Worm (Caenorhabditis elegans) whole organism, late embryonic: Measurements from ENCODE around the gene D1054.5.

Experiments used
- K02D7.2 ChIP-seq: sonication (generic microtip); optimal IDR thresholded peaks from 2 replicates; lab custom pipeline; 2017; ENCODE audit warnings: mild to moderate bottlenecking, missing genetic modification characterization, missing compliant biosample characterization
- dmd-4 ChIP-seq: sonication (generic microtip); optimal IDR thresholded peaks from 2 replicates; lab custom pipeline; 2016; ENCODE audit warnings: borderline replicate concordance, missing genetic modification characterization, missing compliant biosample characterization
- eyg-1 ChIP-seq: sonication (generic microtip); optimal IDR thresholded peaks from 2 replicates; lab custom pipeline; 2016; ENCODE audit warnings: missing genotype, missing genetic modification characterization, missing compliant biosample characterization
- lin-11 ChIP-seq: fragments of 200-800 bp; sonication (Bioruptor generic); optimal IDR thresholded peaks from 2 replicates; lab custom pipeline; 2018; ENCODE audit warnings: mild to moderate bottlenecking, missing genetic modification characterization, missing compliant biosample characterization
- nhr-11 ChIP-seq: fragments of 150-350 bp; optimal IDR thresholded peaks from 2 replicates; lab custom pipeline; 2014; ENCODE audit warnings: missing biosample characterization, missing genetic modification characterization
- pqm-1 ChIP-seq: sonication (generic microtip); optimal IDR thresholded peaks from 2 replicates; lab custom pipeline; 2016; ENCODE audit warnings: missing genetic modification characterization, missing compliant biosample characterization
- sdc-2 ChIP-seq: sonication (generic microtip); optimal IDR thresholded peaks from 2 replicates; lab custom pipeline; 2016; ENCODE audit warnings: missing genotype, missing genetic modification characterization, missing compliant biosample characterization
- sox-2 ChIP-seq: fragments of 200-800 bp; sonication (Bioruptor generic); IDR thresholded peaks from 2 replicates; pipeline ENCODE4 v1.3.6; 2022; ENCODE audit warnings: missing genetic modification reagents, missing genetic modification characterization, missing compliant biosample characterization
- syd-9 ChIP-seq: sonication (generic microtip); optimal IDR thresholded peaks from 2 replicates; lab custom pipeline; 2016; ENCODE audit warnings: mild to moderate bottlenecking, missing genetic modification characterization, moderate library complexity, missing compliant biosample characterization
- tbx-2 ChIP-seq: sonication (generic microtip); optimal IDR thresholded peaks from 2 replicates; lab custom pipeline; 2016; ENCODE audit warnings: missing genetic modification characterization, missing compliant biosample characterization
- unc-42 ChIP-seq: sonication (generic microtip); optimal IDR thresholded peaks from 2 replicates; lab custom pipeline; 2016; ENCODE audit warnings: missing genotype, missing genetic modification characterization, missing compliant biosample characterization

DNA sequence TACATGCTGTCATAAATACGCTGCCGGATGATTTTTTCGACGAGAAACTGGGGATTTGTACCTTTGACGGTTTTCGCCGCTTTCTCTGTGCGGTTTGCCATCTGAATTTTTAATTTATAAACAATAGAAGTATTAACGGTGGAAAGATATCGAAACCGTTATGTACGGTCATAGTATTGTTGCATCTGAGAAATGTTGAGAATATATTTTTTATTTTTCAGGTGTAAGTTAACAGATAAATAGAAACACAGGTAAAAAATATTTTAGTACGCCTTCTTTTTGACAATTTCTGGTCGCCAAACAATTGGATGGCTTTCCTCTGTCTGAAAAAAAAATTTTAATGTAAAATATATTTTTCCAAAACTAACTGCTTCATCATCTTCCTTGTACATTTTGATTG is 29.6 kb upstream of the D1054.5 start, which contains the start of gene prp-38:
- no peak for TF ChIP-seq sdc-2 (tag; lab: Kevin White, UChicago)
- TF ChIP-seq unc-42 (tag; lab: Kevin White, UChicago) = no peak
- TF ChIP-seq nhr-11 (tag; lab: Kevin White, UChicago) = no peak
- TF ChIP-seq syd-9 (tag; lab: Kevin White, UChicago) = no peak
- TF ChIP-seq dmd-4 (tag; lab: Kevin White, UChicago) = no peak
- no peak for TF ChIP-seq tbx-2 (tag; lab: Kevin White, UChicago)
- no peak for TF ChIP-seq sox-2 (GFP tag; lab: Robert Waterston, UW)
- TF ChIP-seq K02D7.2 = no peak
- no peak for TF ChIP-seq eyg-1 (tag; lab: Kevin White, UChicago)
- no peak for TF ChIP-seq pqm-1
- no peak for TF ChIP-seq lin-11 (tag; lab: Kevin White, UChicago)
